Worm (Caenorhabditis elegans): Measurements from ENCODE around the gene zhp-4.

DNA sequence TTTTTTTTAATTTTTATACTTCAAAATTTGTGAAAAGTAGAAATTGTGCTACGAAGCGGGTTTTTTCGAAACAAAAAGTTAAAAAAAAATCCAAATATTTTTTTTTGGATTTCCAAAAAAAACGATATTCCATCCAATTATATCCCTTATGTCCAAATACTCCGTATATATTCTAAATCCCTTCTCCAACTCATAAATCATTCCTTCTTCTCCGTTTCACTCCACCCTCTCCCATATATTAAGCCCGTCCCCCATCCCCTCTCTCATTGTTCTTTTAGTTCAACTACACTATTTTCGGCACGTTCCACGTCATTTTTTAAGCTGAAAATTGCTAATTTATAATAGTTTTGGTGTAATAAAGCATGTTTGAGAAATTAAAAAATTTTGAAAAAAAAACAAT is 44.0 kb downstream of the zhp-4 start:
- TF ChIP-seq zip-11 (GFP tag; IDR thresholded peaks at IDR 0.05) (no peak), lin-39 (tag; optimal IDR thresholded peaks at IDR 0.05) (no peak), F37D6.2 (tag; optimal IDR thresholded peaks at IDR 0.05) (no peak), R02D3.7 (tag; optimal IDR thresholded peaks at IDR 0.05) (no peak), pha-4 (GFP tag; IDR thresholded peaks at IDR 0.05) (no peak), pha-4 (tag; optimal IDR thresholded peaks at IDR 0.05) (no peak), egl-27 (tag; optimal IDR thresholded peaks at IDR 0.05) (no peak), unc-62 (GFP tag; optimal IDR thresholded peaks at IDR 0.05 in 1 of 2) (no peak), unc-62 (tag; optimal IDR thresholded peaks at IDR 0.05) (no peak), ceh-82 (tag; optimal IDR thresholded peaks at IDR 0.05) (no peak), ceh-28 (tag; optimal IDR thresholded peaks at IDR 0.05) (no peak), nhr-28 (tag; optimal IDR thresholded peaks at IDR 0.05) (no peak), ctbp-1 (GFP tag; IDR thresholded peaks at IDR 0.05) (no peak)

Measured in whole organism, L4 larva.